Fruit fly (Drosophila melanogaster) whole organism, embryonic: ENCODE measurements around the gene CG33947.
A peak's percentile ranks its signal among the peaks of the same experiment; 100 is the strongest.

Experiments
- Atf-2 ChIP-seq: fragments of 200-800 bp; sonication (Bioruptor generic); optimal IDR thresholded peaks from 2 replicates; lab custom pipeline; 2016; ENCODE audit warnings: missing biosample characterization, missing genetic modification characterization
- CG12219 ChIP-seq: fragments of 200-800 bp; sonication (Bioruptor generic); optimal IDR thresholded peaks from 3 replicates; lab custom pipeline; 2018; ENCODE audit warnings: missing biosample characterization, mild to moderate bottlenecking, missing genetic modification characterization
- CG17829 ChIP-seq: fragments of 200-800 bp; optimal IDR thresholded peaks from 2 replicates; lab custom pipeline; 2019; ENCODE audit warnings: missing biosample characterization, mild to moderate bottlenecking, missing genetic modification characterization, moderate library complexity
- CG31224 ChIP-seq: fragments of 200-800 bp; sonication (Bioruptor generic); IDR thresholded peaks from 2 replicates; pipeline ENCODE4 v1.3.6; 2022; ENCODE audit warnings: missing biosample characterization, missing genetic modification characterization
- CG9876 ChIP-seq: fragments of 200-800 bp; sonication (Bioruptor generic); optimal IDR thresholded peaks from 2 replicates; lab custom pipeline; 2016; ENCODE audit warnings: missing biosample characterization, missing genetic modification characterization
- MESR4 ChIP-seq: fragments of 200-800 bp; sonication (Bioruptor generic); optimal IDR thresholded peaks from 2 replicates; lab custom pipeline; 2018; ENCODE audit warnings: missing biosample characterization, mild to moderate bottlenecking, missing genetic modification characterization, moderate library complexity
- Tbp ChIP-seq: fragments of >200 bp; optimal IDR thresholded peaks from 2 replicates; lab custom pipeline; 2018; ENCODE audit warnings: missing biosample characterization, missing genetic modification characterization
- dmrt11E ChIP-seq: fragments of 200-800 bp; sonication (Bioruptor generic); optimal IDR thresholded peaks from 3 replicates; lab custom pipeline; 2018; ENCODE audit warnings: missing biosample characterization, mild to moderate bottlenecking, missing genetic modification characterization, moderate library complexity
- lab ChIP-seq: fragments of 200-800 bp; sonication (Bioruptor generic); optimal IDR thresholded peaks from 3 replicates; lab custom pipeline; 2017; ENCODE audit warnings: missing biosample characterization, missing genetic modification characterization, mild to moderate bottlenecking, moderate library complexity, missing genetic modification reagents
- onecut ChIP-seq: fragments of 200-800 bp; sonication (Bioruptor generic); IDR thresholded peaks from 2 replicates; pipeline ENCODE4 v1.3.6; 2022; ENCODE audit warnings: missing biosample characterization, missing genetic modification characterization
- row ChIP-seq: fragments of 200-800 bp; sonication (Bioruptor generic); IDR thresholded peaks from 3 replicates; pipeline ENCODE4 v1.3.6; 2022; ENCODE audit warnings: missing biosample characterization, missing genetic modification characterization
- tgo ChIP-seq: fragments of 200-800 bp; sonication (Bioruptor generic); IDR thresholded peaks from 3 replicates; pipeline ENCODE4 v1.3.6; 2022; ENCODE audit warnings: missing biosample characterization, missing genetic modification characterization
- yki ChIP-seq: fragments of >200 bp; optimal IDR thresholded peaks from 3 replicates; lab custom pipeline; 2018

- no peak for TF ChIP-seq CG12219
- TF ChIP-seq CG9876 (GFP tag; lab: Kevin White, UChicago) = no peak
- TF ChIP-seq yki = no peak
- no peak for TF ChIP-seq onecut (GFP tag; lab: Robert Waterston, UW)
- no peak for TF ChIP-seq CG17829 (tag; lab: Kevin White, UChicago)
- TF ChIP-seq dmrt11E (tag; lab: Kevin White, UChicago) = no peak
- no peak for TF ChIP-seq MESR4 (GFP tag; lab: Kevin White, UChicago)
- no peak for TF ChIP-seq Atf-2 (GFP tag; lab: Kevin White, UChicago)
- TF ChIP-seq Tbp (GFP tag; lab: Kevin White, UChicago) = no peak
- no peak for TF ChIP-seq lab (GFP tag; lab: Kevin White, UChicago)
- TF ChIP-seq CG31224 (GFP tag; lab: Robert Waterston, UW) = no peak
- TF ChIP-seq tgo (GFP tag; lab: Robert Waterston, UW) = no peak
- TF ChIP-seq row (GFP tag; lab: Robert Waterston, UW) = 0 out of 3 replicates have a peak, but pooled peaks have one; percentile 11
Observed at dm6 chr3L:11053843-11054242, 42.5 kb upstream of the CG33947 start, which contains the start of gene CG7888.
